Worm (Caenorhabditis elegans) whole organism, L4/young adult: Measurements from ENCODE around the gene gbb-1.

Experiments
- dao-5 ChIP-seq: sonication (generic microtip); optimal IDR thresholded peaks from 2 replicates; lab custom pipeline; 2016; ENCODE audit warnings: missing genotype, missing genetic modification characterization, moderate library complexity, missing compliant biosample characterization
- him-1 ChIP-seq: sonication (generic microtip); optimal IDR thresholded peaks from 2 replicates; lab custom pipeline; 2016; ENCODE audit warnings: missing genotype, missing genetic modification reagents, missing genetic modification characterization, missing compliant biosample characterization

ce11 chrX:2971542-2971988, 13.8 kb downstream of the gbb-1 start:
- TF ChIP-seq him-1 (tag; lab: Kevin White, UChicago) (peak; percentile 73), dao-5 (no peak)
